Fruit fly (Drosophila melanogaster) whole organism, embryonic: ENCODE measurements around the gene Dis3l2.

ENCODE experiments used
- CG10462 ChIP-seq: fragments of 200-800 bp; sonication (Bioruptor generic); optimal IDR thresholded peaks from 2 replicates; lab custom pipeline; 2016; ENCODE audit warnings: missing biosample characterization, missing genetic modification characterization
- CG11456 ChIP-seq: fragments of 200-800 bp; sonication (Bioruptor generic); IDR thresholded peaks from 3 replicates; pipeline ENCODE4 v1.3.6; 2022; ENCODE audit warnings: missing biosample characterization, missing genetic modification characterization
- CG13287 ChIP-seq: fragments of 200-800 bp; sonication (Bioruptor generic); IDR thresholded peaks from 2 replicates; pipeline ENCODE4 v1.3.6; 2022; ENCODE audit warnings: missing biosample characterization, missing genetic modification characterization; ENCODE audit not compliant: partially characterized antibody
- CG15073 ChIP-seq: fragments of 200-800 bp; sonication (Bioruptor generic); optimal IDR thresholded peaks from 2 replicates; lab custom pipeline; 2016; ENCODE audit warnings: missing biosample characterization, missing genetic modification characterization
- CG17612 ChIP-seq: fragments of 200-800 bp; sonication (Bioruptor generic); IDR thresholded peaks from 2 replicates; pipeline ENCODE4 v1.3.6; 2022; ENCODE audit warnings: missing biosample characterization, missing genetic modification characterization
- CG18262 ChIP-seq: fragments of 200-800 bp; optimal IDR thresholded peaks from 3 replicates; lab custom pipeline; 2019; ENCODE audit warnings: missing biosample characterization, mild to moderate bottlenecking, missing genetic modification characterization, moderate library complexity
- CG3281 ChIP-seq: fragments of 200-800 bp; sonication (Bioruptor generic); optimal IDR thresholded peaks from 3 replicates; lab custom pipeline; 2017; ENCODE audit warnings: missing biosample characterization, mild to moderate bottlenecking, missing genetic modification characterization
- CG3407 ChIP-seq: fragments of 200-800 bp; sonication (Bioruptor generic); optimal IDR thresholded peaks from 2 replicates; lab custom pipeline; 2018; ENCODE audit warnings: missing biosample characterization, mild to moderate bottlenecking, missing genetic modification characterization
- CG5245 ChIP-seq: fragments of 200-800 bp; sonication (Bioruptor generic); optimal IDR thresholded peaks from 3 replicates; lab custom pipeline; 2016; ENCODE audit warnings: missing biosample characterization, missing genetic modification characterization
- CG6654 ChIP-seq: fragments of 200-800 bp; sonication (Bioruptor generic); optimal IDR thresholded peaks from 2 replicates; lab custom pipeline; 2017; ENCODE audit warnings: missing biosample characterization, mild to moderate bottlenecking, missing genetic modification characterization
- CG6765 ChIP-seq: fragments of 200-800 bp; sonication (Bioruptor generic); optimal IDR thresholded peaks from 3 replicates; lab custom pipeline; 2017; ENCODE audit warnings: missing biosample characterization, mild to moderate bottlenecking, missing genetic modification characterization
- CG7372 ChIP-seq: fragments of 200-800 bp; sonication (Bioruptor generic); IDR thresholded peaks from 2 replicates; pipeline ENCODE4 v1.3.6; 2022; ENCODE audit warnings: missing biosample characterization, missing genetic modification characterization
- CG7745 ChIP-seq: fragments of 200-800 bp; sonication (Bioruptor generic); optimal IDR thresholded peaks from 2 replicates; lab custom pipeline; 2018; ENCODE audit warnings: missing biosample characterization, mild to moderate bottlenecking, missing genetic modification characterization, moderate library complexity
- CG7963 ChIP-seq: fragments of 200-800 bp; sonication (Bioruptor generic); IDR thresholded peaks from 3 replicates; pipeline ENCODE4 v1.3.6; 2022; ENCODE audit warnings: missing biosample characterization, missing genetic modification characterization; ENCODE audit not compliant: partially characterized antibody
- CG9609 ChIP-seq: fragments of 200-800 bp; sonication (Bioruptor generic); optimal IDR thresholded peaks from 3 replicates; lab custom pipeline; 2016; ENCODE audit warnings: missing biosample characterization, missing genetic modification characterization
- CG9817 ChIP-seq: fragments of 200-800 bp; sonication (Bioruptor generic); optimal IDR thresholded peaks from 2 replicates; lab custom pipeline; 2018; ENCODE audit warnings: missing biosample characterization, mild to moderate bottlenecking, missing genetic modification characterization, moderate library complexity
- CTCF ChIP-seq: fragments of 200-800 bp; sonication (Bioruptor generic); optimal IDR thresholded peaks from 2 replicates; lab custom pipeline; 2017; ENCODE audit warnings: missing biosample characterization, mild to moderate bottlenecking, missing genetic modification characterization, moderate library complexity
- Ets97D ChIP-seq: fragments of 200-800 bp; sonication (Bioruptor generic); optimal IDR thresholded peaks from 3 replicates; lab custom pipeline; 2016; ENCODE audit warnings: missing biosample characterization, missing genetic modification characterization
- HLH4C ChIP-seq: fragments of 200-800 bp; sonication (Bioruptor generic); IDR thresholded peaks from 3 replicates; pipeline ENCODE4 v1.3.6; 2022; ENCODE audit warnings: missing biosample characterization, missing genetic modification characterization; ENCODE audit not compliant: partially characterized antibody
- Hey ChIP-seq: fragments of 200-800 bp; sonication (Bioruptor generic); optimal IDR thresholded peaks from 3 replicates; lab custom pipeline; 2018; ENCODE audit warnings: missing biosample characterization, mild to moderate bottlenecking, missing genetic modification characterization
- Hr51 ChIP-seq, 2 experiments: fragments of 200-800 bp; sonication (Bioruptor generic); optimal IDR thresholded peaks; 2 replicates in 1 of 2; 3 replicates in 1 of 2; lab custom pipeline; 2016 to 2018; ENCODE audit warnings: missing biosample characterization in 2 of 2, missing genetic modification characterization in 2 of 2, mild to moderate bottlenecking in 1 of 2, moderate library complexity in 1 of 2
- Nf-YB ChIP-seq: fragments of 200-800 bp; sonication (Bioruptor generic); optimal IDR thresholded peaks from 3 replicates; lab custom pipeline; 2019; ENCODE audit warnings: missing biosample characterization, mild to moderate bottlenecking, missing genetic modification characterization, moderate library complexity
- Opbp ChIP-seq: fragments of 200-800 bp; sonication (Bioruptor generic); IDR thresholded peaks from 3 replicates; pipeline ENCODE4 v1.3.6; 2022; ENCODE audit warnings: missing biosample characterization, missing genetic modification characterization; ENCODE audit not compliant: partially characterized antibody
- Pdp1 ChIP-seq, 2 experiments: fragments of 200-800 bp; sonication (Bioruptor generic); optimal IDR thresholded peaks; 3 replicates each; lab custom pipeline; 2016; ENCODE audit warnings: missing biosample characterization in 2 of 2, missing genetic modification characterization in 2 of 2, mild to moderate bottlenecking in 1 of 2, moderate library complexity in 1 of 2
- Ptx1 ChIP-seq: fragments of 200-800 bp; sonication (Bioruptor generic); IDR thresholded peaks from 2 replicates; pipeline ENCODE4 v1.3.6; 2022; ENCODE audit warnings: missing biosample characterization, missing genetic modification characterization
- bsh ChIP-seq, 2 experiments: fragments of 200-800 bp; sonication (Bioruptor generic); optimal IDR thresholded peaks; 2 replicates each; lab custom pipeline; 2017 to 2018; ENCODE audit warnings: mild to moderate bottlenecking in 2 of 2, missing biosample characterization in 2 of 2, missing genetic modification characterization in 2 of 2, moderate library complexity in 1 of 2
- chif ChIP-seq, 2 experiments: fragments of 200-800 bp; sonication (Bioruptor generic); optimal IDR thresholded peaks; 3 replicates each; lab custom pipeline; 2016; ENCODE audit warnings: missing biosample characterization in 2 of 2, missing genetic modification characterization in 2 of 2
- chinmo ChIP-seq: fragments of 200-800 bp; sonication (Bioruptor generic); IDR thresholded peaks from 4 replicates; pipeline ENCODE4 v1.3.6; 2022; ENCODE audit warnings: missing biosample characterization, missing genetic modification characterization; ENCODE audit not compliant: partially characterized antibody
- ci ChIP-seq: fragments of 200-800 bp; sonication (Bioruptor generic); IDR thresholded peaks from 3 replicates; pipeline ENCODE4 v1.3.6; 2022; ENCODE audit warnings: missing biosample characterization, missing genetic modification characterization
- cwo ChIP-seq: fragments of 200-800 bp; sonication (Bioruptor generic); optimal IDR thresholded peaks from 3 replicates; lab custom pipeline; 2017; ENCODE audit warnings: missing biosample characterization, missing genetic modification characterization, mild to moderate bottlenecking, moderate library complexity, missing genetic modification reagents
- disco-r ChIP-seq: fragments of 200-800 bp; sonication (Bioruptor generic); optimal IDR thresholded peaks from 2 replicates; lab custom pipeline; 2016; ENCODE audit warnings: missing biosample characterization, missing genetic modification characterization
- fru ChIP-seq: fragments of >200 bp; optimal IDR thresholded peaks from 2 replicates; lab custom pipeline; 2017
- gce ChIP-seq: fragments of 200-800 bp; sonication (Bioruptor generic); IDR thresholded peaks from 3 replicates; pipeline ENCODE4 v1.3.6; 2022; ENCODE audit warnings: missing biosample characterization, missing genetic modification characterization
- gfzf ChIP-seq: fragments of 200-800 bp; sonication (Bioruptor generic); optimal IDR thresholded peaks from 2 replicates; lab custom pipeline; 2016; ENCODE audit warnings: missing biosample characterization, mild to moderate bottlenecking, missing genetic modification characterization, moderate library complexity
- gsb-n ChIP-seq: fragments of 200-800 bp; sonication (Bioruptor generic); optimal IDR thresholded peaks from 3 replicates; lab custom pipeline; 2018; ENCODE audit warnings: missing biosample characterization, mild to moderate bottlenecking, missing genetic modification characterization
- hb ChIP-seq: fragments of 200-800 bp; sonication (Bioruptor generic); IDR thresholded peaks from 3 replicates; pipeline ENCODE4 v1.3.6; 2022; ENCODE audit warnings: missing biosample characterization, missing genetic modification characterization; ENCODE audit not compliant: partially characterized antibody
- klu ChIP-seq: fragments of 200-800 bp; sonication (Bioruptor generic); IDR thresholded peaks from 2 replicates; pipeline ENCODE4 v1.3.6; 2022; ENCODE audit warnings: missing biosample characterization, missing genetic modification characterization
- lbe ChIP-seq: fragments of 200-800 bp; sonication (Bioruptor generic); optimal IDR thresholded peaks from 2 replicates; lab custom pipeline; 2016; ENCODE audit warnings: missing biosample characterization, mild to moderate bottlenecking, missing genetic modification characterization
- lmd ChIP-seq: fragments of 200-800 bp; sonication (Bioruptor generic); IDR thresholded peaks from 2 replicates; pipeline ENCODE4 v1.3.6; 2022; ENCODE audit warnings: missing biosample characterization, missing genetic modification characterization
- mirr ChIP-seq: fragments of 200-800 bp; sonication (Bioruptor generic); optimal IDR thresholded peaks from 3 replicates; lab custom pipeline; 2018; ENCODE audit warnings: missing biosample characterization, mild to moderate bottlenecking, missing genetic modification characterization
- pho ChIP-seq: fragments of 200-800 bp; sonication (Bioruptor generic); optimal IDR thresholded peaks from 2 replicates; lab custom pipeline; 2016; ENCODE audit warnings: missing biosample characterization, missing genetic modification characterization
- rib ChIP-seq: fragments of 200-800 bp; sonication (Bioruptor generic); IDR thresholded peaks from 2 replicates; pipeline ENCODE4 v1.3.6; 2022; ENCODE audit warnings: missing biosample characterization, missing genetic modification characterization
- ro ChIP-seq: fragments of 200-800 bp; sonication (Bioruptor generic); IDR thresholded peaks from 2 replicates; pipeline ENCODE4 v1.3.6; 2022; ENCODE audit warnings: missing biosample characterization, missing genetic modification characterization
- row ChIP-seq: fragments of 200-800 bp; sonication (Bioruptor generic); IDR thresholded peaks from 3 replicates; pipeline ENCODE4 v1.3.6; 2022; ENCODE audit warnings: missing biosample characterization, missing genetic modification characterization
- sisA ChIP-seq: fragments of 200-800 bp; sonication (Bioruptor generic); IDR thresholded peaks from 2 replicates; pipeline ENCODE4 v1.3.6; 2022; ENCODE audit warnings: missing biosample characterization, missing genetic modification characterization
- so ChIP-seq: fragments of 200-800 bp; sonication (Bioruptor generic); IDR thresholded peaks from 3 replicates; pipeline ENCODE4 v1.3.6; 2022; ENCODE audit warnings: missing biosample characterization, missing genetic modification characterization
- sob ChIP-seq: fragments of 200-800 bp; sonication (Bioruptor generic); IDR thresholded peaks from 2 replicates; pipeline ENCODE4 v1.3.6; 2022; ENCODE audit warnings: missing biosample characterization, missing genetic modification characterization
- trh ChIP-seq: fragments of 200-800 bp; sonication (Bioruptor generic); optimal IDR thresholded peaks from 2 replicates; lab custom pipeline; 2016; ENCODE audit warnings: missing biosample characterization, missing genetic modification characterization
- unc-4 ChIP-seq: fragments of 200-800 bp; sonication (Bioruptor generic); IDR thresholded peaks from 2 replicates; pipeline ENCODE4 v1.3.6; 2022; ENCODE audit warnings: missing biosample characterization, missing genetic modification characterization; ENCODE audit not compliant: partially characterized antibody

Gene Dis3l2

dm6 chr3L:257618-258475 is 45.3 kb downstream of the Dis3l2 start, which contains the start of the genes DIP2 and wac (continued):
- peak; percentile 84 to 94 for TF ChIP-seq Pdp1 (GFP tag; optimal IDR thresholded peaks at IDR 0.05; lab: Kevin White, UChicago)
- TF ChIP-seq CG18262 (tag; lab: Kevin White, UChicago), result peak; percentile 64
- no peak for TF ChIP-seq gsb-n (tag; lab: Kevin White, UChicago)
- TF ChIP-seq ci, result peak; percentile 87
- TF ChIP-seq bsh (GFP tag; optimal IDR thresholded peaks at IDR 0.05; lab: Kevin White, UChicago), result peak in 1 of 2 experiments; percentile 51
- TF ChIP-seq Hr51 (GFP tag; optimal IDR thresholded peaks at IDR 0.05; lab: Kevin White, UChicago), result peak in 1 of 2 experiments; percentile 82
- TF ChIP-seq CG6654 (GFP tag; lab: Kevin White, UChicago), result no peak
- peak; percentile 36; the same call in 1 of the 2 replicates for TF ChIP-seq CG17612 (GFP tag; lab: Robert Waterston, UW)
- no peak for TF ChIP-seq rib (GFP tag; lab: Robert Waterston, UW)
- no peak for TF ChIP-seq klu (GFP tag; lab: Robert Waterston, UW)
- no peak for TF ChIP-seq ro (GFP tag; lab: Robert Waterston, UW)
- TF ChIP-seq trh (GFP tag; lab: Kevin White, UChicago), result no peak
- TF ChIP-seq CG7372 (GFP tag; lab: Robert Waterston, UW), result peak; percentile 52
- TF ChIP-seq unc-4, result peak; percentile 95
- TF ChIP-seq Nf-YB, result peak; percentile 40
- TF ChIP-seq CG7963, result peak; percentile 73
- TF ChIP-seq CG3407, result no peak
- TF ChIP-seq cwo (GFP tag; lab: Kevin White, UChicago), result peak; percentile 10
- TF ChIP-seq lbe, result peak; percentile 69
- TF ChIP-seq CG10462, result peak; percentile 41
- peak; percentile 57 for TF ChIP-seq CG3281 (GFP tag; lab: Kevin White, UChicago)
- peak; percentile 87 for TF ChIP-seq Opbp (GFP tag; lab: Robert Waterston, UW)
- peak; percentile 86 for TF ChIP-seq HLH4C (GFP tag; lab: Robert Waterston, UW)
- peak; percentile 59 for TF ChIP-seq CTCF (GFP tag; lab: Kevin White, UChicago)
- peak; percentile 96 for TF ChIP-seq CG13287
- peak; percentile 73; the same call in 2 of the 3 replicates for TF ChIP-seq so (GFP tag; lab: Robert Waterston, UW)
- TF ChIP-seq CG7745, result no peak
- peak; percentile 48 for TF ChIP-seq mirr (GFP tag; lab: Kevin White, UChicago)
- peak; percentile 61; the same call in 1 of the 2 replicates for TF ChIP-seq lmd (GFP tag; lab: Robert Waterston, UW)
- TF ChIP-seq Ptx1 (GFP tag; lab: Robert Waterston, UW), result peak; percentile 81
- no peak for TF ChIP-seq CG15073 (GFP tag; lab: Kevin White, UChicago)
- peak; percentile 79 for TF ChIP-seq sisA
- peak; percentile 89 for TF ChIP-seq gfzf (GFP tag; lab: Kevin White, UChicago)
- TF ChIP-seq CG6765, result peak; percentile 42
- TF ChIP-seq sob, result peak; percentile 74
- TF ChIP-seq row, result peak; percentile 68
- peak; percentile 93 for TF ChIP-seq Ets97D (GFP tag; lab: Kevin White, UChicago)
- peak; percentile 84; the same call in 2 of the 4 replicates for TF ChIP-seq chinmo
- TF ChIP-seq Hey (tag; lab: Kevin White, UChicago), result no peak
- TF ChIP-seq CG9817 (tag; lab: Kevin White, UChicago), result peak; percentile 64
- TF ChIP-seq gce (GFP tag; lab: Robert Waterston, UW), result no peak
- peak; percentile 88 for TF ChIP-seq CG11456 (GFP tag; lab: Robert Waterston, UW)
- peak; percentile 77 to 83 for TF ChIP-seq chif (GFP tag; optimal IDR thresholded peaks at IDR 0.05; lab: Kevin White, UChicago)
- peak; percentile 52 for TF ChIP-seq disco-r (GFP tag; lab: Kevin White, UChicago)
- peak; percentile 73 for TF ChIP-seq CG5245 (GFP tag; lab: Kevin White, UChicago)
- peak; percentile 76; the same call in 2 of the 3 replicates for TF ChIP-seq hb (GFP tag; lab: Robert Waterston, UW)
- TF ChIP-seq CG9609 (GFP tag; lab: Kevin White, UChicago), result peak; percentile 82
- no peak for TF ChIP-seq fru (lab: Kevin White, UChicago)
- TF ChIP-seq pho (GFP tag; lab: Kevin White, UChicago), result peak; percentile 85
